Worm (Caenorhabditis elegans): ENCODE results near the gene F15E6.9.

DNA sequence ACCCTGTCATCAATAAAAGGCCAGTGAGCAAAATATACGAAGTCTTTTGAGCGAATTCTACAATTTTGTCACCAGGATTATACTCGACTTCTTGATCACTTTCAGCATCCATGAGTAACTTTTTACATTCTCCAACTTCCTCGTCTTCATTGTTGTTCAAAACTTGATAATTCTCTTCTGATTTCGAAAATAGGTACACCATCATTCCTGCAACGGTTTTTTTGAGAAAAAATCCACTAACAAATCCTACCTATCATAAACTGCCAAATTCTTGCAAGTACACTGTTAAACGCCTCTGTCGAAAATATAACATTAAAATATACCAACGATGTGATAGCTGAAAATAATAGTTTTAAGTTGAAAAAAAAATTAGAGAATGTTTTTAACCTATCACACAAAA lies 45.9 kb upstream of the F15E6.9 start:
- TF ChIP-seq ztf-29 (GFP tag; IDR thresholded peaks at IDR 0.05) (no peak), klf-2 (GFP tag; conservative IDR thresholded peaks at IDR 0.05) (no peak), T22C8.4 (GFP tag; IDR thresholded peaks at IDR 0.05) (no peak)
